Worm (Caenorhabditis elegans): ENCODE data around the gene Y94H6A.3.
A peak's percentile ranks its signal among the peaks of the same experiment; 100 is the strongest.

The Y94H6A.3 gene

ce11 chrIV:2703927-2704401, 27.7 kb downstream of the Y94H6A.3 start, which contains the start of gene Y94H6A.5:
TSS of gene Y94H6A.5 (minus strand) at chrIV:2703977.
- peak; percentile 13 for TF ChIP-seq dsc-1 (tag; optimal IDR thresholded peaks at IDR 0.05)
- peak in 1 of 2 experiments; percentile 43 for TF ChIP-seq mdl-1 (tag; optimal IDR thresholded peaks at IDR 0.05)
- TF ChIP-seq ces-1 (GFP tag; optimal IDR thresholded peaks at IDR 0.05) = no peak
- no peak for TF ChIP-seq nhr-237 (tag; optimal IDR thresholded peaks at IDR 0.05)
- peak; percentile 90 to 98 for TF ChIP-seq lsy-2 (tag; optimal IDR thresholded peaks at IDR 0.05)
- peak; percentile 45 for TF ChIP-seq ama-1 (optimal IDR thresholded peaks at IDR 0.05)
- no peak for TF ChIP-seq unc-86 (tag; optimal IDR thresholded peaks at IDR 0.05)
- no peak for TF ChIP-seq ceh-90 (tag; optimal IDR thresholded peaks at IDR 0.05)
- no peak for TF ChIP-seq sox-4 (tag; optimal IDR thresholded peaks at IDR 0.05)
- peak; percentile 56 for TF ChIP-seq mep-1 (tag; optimal IDR thresholded peaks at IDR 0.05)
- peak; percentile 36 for TF ChIP-seq C16A3.4 (tag; optimal IDR thresholded peaks at IDR 0.05)
- TF ChIP-seq fkh-8 (tag; optimal IDR thresholded peaks at IDR 0.05) = peak; percentile 55
- TF ChIP-seq ceh-88 (GFP tag; IDR thresholded peaks at IDR 0.05) = peak; percentile 51; the same call in 1 of the 2 replicates
- peak; percentile 43 for TF ChIP-seq ztf-4 (tag; optimal IDR thresholded peaks at IDR 0.05)
- peak; percentile 57 for TF ChIP-seq skn-1 (tag; optimal IDR thresholded peaks at IDR 0.05)
- peak; percentile 19 for TF ChIP-seq nhr-85 (tag)
- TF ChIP-seq aly-2 (tag; optimal IDR thresholded peaks at IDR 0.05) = no peak
- no peak for TF ChIP-seq elt-3 (tag; optimal IDR thresholded peaks at IDR 0.05)
- no peak for TF ChIP-seq pag-3 (tag; optimal IDR thresholded peaks at IDR 0.05; ENCODE audit: borderline replicate concordance, insufficient read depth)
- no peak for TF ChIP-seq C34B4.2 (tag; optimal IDR thresholded peaks at IDR 0.05)
- TF ChIP-seq lin-39 (tag; optimal IDR thresholded peaks at IDR 0.05) = no peak
- TF ChIP-seq dpl-1 (GFP tag; optimal IDR thresholded peaks at IDR 0.05) = peak; percentile 31 to 65 (median 37)
- TF ChIP-seq ceh-82 (tag; optimal IDR thresholded peaks at IDR 0.05) = peak in 2 of 3 experiments; percentile 23 to 59
- TF ChIP-seq egl-27 (tag; optimal IDR thresholded peaks at IDR 0.05) = no peak
- TF ChIP-seq ceh-8 (GFP tag; optimal IDR thresholded peaks at IDR 0.05) = no peak
- TF ChIP-seq mef-2 (tag; optimal IDR thresholded peaks at IDR 0.05) = no peak
- TF ChIP-seq sup-37 (GFP tag; optimal IDR thresholded peaks at IDR 0.05) = no peak
- no peak for TF ChIP-seq nhr-12 (tag; optimal IDR thresholded peaks at IDR 0.05)
- TF ChIP-seq tlp-1 (tag; optimal IDR thresholded peaks at IDR 0.05) = no peak
- TF ChIP-seq nhr-90 (tag; optimal IDR thresholded peaks at IDR 0.05; ENCODE audit: poor library complexity) = peak; percentile 29
- TF ChIP-seq nhr-77 (tag; optimal IDR thresholded peaks at IDR 0.05) = no peak
- no peak for TF ChIP-seq hlh-17 (GFP tag; optimal IDR thresholded peaks at IDR 0.05; ENCODE audit: borderline replicate concordance)
- no peak for TF ChIP-seq C04F5.9 (tag; optimal IDR thresholded peaks at IDR 0.05)
- TF ChIP-seq rnt-1 (tag; optimal IDR thresholded peaks at IDR 0.05) = no peak
- TF ChIP-seq pqm-1 (tag; optimal IDR thresholded peaks at IDR 0.05) = no peak
- 0 out of 2 replicates have a peak, but pooled peaks have one; percentile 6 for TF ChIP-seq nhr-19 (GFP tag; conservative IDR thresholded peaks at IDR 0.05)
- no peak for TF ChIP-seq elt-2 (tag; optimal IDR thresholded peaks at IDR 0.05)
- TF ChIP-seq Y116A8C.19 (tag; optimal IDR thresholded peaks at IDR 0.05; ENCODE audit: borderline replicate concordance) = no peak
- no peak for TF ChIP-seq nhr-20 (tag; optimal IDR thresholded peaks at IDR 0.05)
- no peak for TF ChIP-seq nhr-76 (tag; optimal IDR thresholded peaks at IDR 0.05)
- peak; percentile 33 for TF ChIP-seq blmp-1 (tag; optimal IDR thresholded peaks at IDR 0.05)
- TF ChIP-seq fos-1 (tag; optimal IDR thresholded peaks at IDR 0.05) = no peak
- no peak for TF ChIP-seq nhr-84 (tag; optimal IDR thresholded peaks at IDR 0.05)
- no peak for TF ChIP-seq hpl-2 (GFP tag; optimal IDR thresholded peaks at IDR 0.05)
- peak; percentile 33 for TF ChIP-seq xbp-1 (tag; optimal IDR thresholded peaks at IDR 0.05)
- TF ChIP-seq tbx-2 (tag; optimal IDR thresholded peaks at IDR 0.05) = peak; percentile 45
- no peak for TF ChIP-seq hlh-4 (tag; optimal IDR thresholded peaks at IDR 0.05)
- no peak for TF ChIP-seq fkh-4 (tag; optimal IDR thresholded peaks at IDR 0.05; ENCODE audit: borderline replicate concordance)
- TF ChIP-seq alr-1 (tag; optimal IDR thresholded peaks at IDR 0.05; ENCODE audit: borderline replicate concordance) = no peak
- TF ChIP-seq lin-14 (GFP tag; optimal IDR thresholded peaks at IDR 0.05) = no peak
- TF ChIP-seq swsn-7 (tag; optimal IDR thresholded peaks at IDR 0.05) = no peak
- TF ChIP-seq nhr-28 (tag; optimal IDR thresholded peaks at IDR 0.05) = no peak
- no peak for TF ChIP-seq lir-3 (tag; optimal IDR thresholded peaks at IDR 0.05; ENCODE audit: poor library complexity)
